Worm (Caenorhabditis elegans) whole organism, young adult: ENCODE measurements around the gene swan-2.

Experiments
- B0035.1 ChIP-seq: sonication (generic microtip); optimal IDR thresholded peaks from 2 replicates; lab custom pipeline; 2016; ENCODE audit warnings: missing genetic modification characterization, mild to moderate bottlenecking, missing compliant biosample characterization, missing genotype, missing genetic modification reagents
- B0261.1 ChIP-seq: sonication (generic microtip); optimal IDR thresholded peaks from 2 replicates; lab custom pipeline; 2016; ENCODE audit warnings: mild to moderate bottlenecking, missing genetic modification characterization, moderate library complexity, missing compliant biosample characterization
- C17E4.6 ChIP-seq: fragments of 200-800 bp; sonication (Bioruptor generic); IDR thresholded peaks from 2 replicates; pipeline ENCODE4 v1.3.6; 2022; ENCODE audit warnings: missing genetic modification reagents, missing genetic modification characterization, missing compliant biosample characterization
- F10E7.11 ChIP-seq: sonication (generic microtip); optimal IDR thresholded peaks from 2 replicates; lab custom pipeline; 2017; ENCODE audit warnings: mild to moderate bottlenecking, missing genetic modification characterization, moderate library complexity, missing compliant biosample characterization
- F22D6.2 ChIP-seq: sonication (generic microtip); optimal IDR thresholded peaks from 2 replicates; lab custom pipeline; 2016; ENCODE audit warnings: mild to moderate bottlenecking, missing genetic modification characterization, missing compliant biosample characterization
- F23B12.7 ChIP-seq: sonication (generic microtip); optimal IDR thresholded peaks from 2 replicates; lab custom pipeline; 2017; ENCODE audit warnings: missing genetic modification characterization, mild to moderate bottlenecking, missing compliant biosample characterization, antibody characterized with exemption, moderate library complexity; ENCODE audit not compliant: insufficient read depth
- F37B4.10 ChIP-seq: fragments of 200-800 bp; sonication (Bioruptor generic); IDR thresholded peaks from 2 replicates; pipeline ENCODE4 v1.3.6; 2022; ENCODE audit warnings: missing genetic modification characterization, missing compliant biosample characterization
- F49E8.2 ChIP-seq: sonication (generic microtip); optimal IDR thresholded peaks from 3 replicates; lab custom pipeline; 2017; ENCODE audit warnings: missing genetic modification characterization, mild to moderate bottlenecking, missing compliant biosample characterization, antibody characterized with exemption, moderate library complexity; ENCODE audit not compliant: insufficient read depth
- K12H6.12 ChIP-seq: fragments of 200-800 bp; sonication (Bioruptor generic); optimal IDR thresholded peaks from 2 replicates; lab custom pipeline; 2018; ENCODE audit warnings: mild to moderate bottlenecking, missing genetic modification characterization, missing compliant biosample characterization
- Y53F4B.3 ChIP-seq: fragments of 200-800 bp; sonication (Bioruptor generic); IDR thresholded peaks from 2 replicates; pipeline ENCODE4 v1.3.6; 2022; ENCODE audit warnings: missing genetic modification reagents, missing genetic modification characterization, missing compliant biosample characterization
- Y67H2A.10 ChIP-seq: fragments of 200-800 bp; sonication (Bioruptor generic); conservative IDR thresholded peaks from 2 replicates; pipeline ENCODE4 v1.3.6; 2022; ENCODE audit warnings: missing genetic modification reagents, missing genetic modification characterization, missing compliant biosample characterization
- ZK185.1 ChIP-seq: sonication (generic microtip); optimal IDR thresholded peaks from 2 replicates; lab custom pipeline; 2016; ENCODE audit warnings: mild to moderate bottlenecking, missing genetic modification characterization, missing compliant biosample characterization; ENCODE audit not compliant: poor library complexity, severe bottlenecking
- akir-1 ChIP-seq: fragments of 200-800 bp; sonication (Bioruptor generic); optimal IDR thresholded peaks from 2 replicates; lab custom pipeline; 2018; ENCODE audit warnings: mild to moderate bottlenecking, missing genetic modification characterization, moderate library complexity, missing compliant biosample characterization
- aptf-3 ChIP-seq: fragments of 200-800 bp; sonication (Bioruptor generic); IDR thresholded peaks from 2 replicates; pipeline ENCODE4 v1.3.6; 2022; ENCODE audit warnings: missing genetic modification characterization, missing compliant biosample characterization
- cebp-1 ChIP-seq, 2 experiments: fragments of 200-800 bp in 1 of 2; sonication (Bioruptor generic) in 1 of 2; sonication (generic microtip) in 1 of 2; IDR thresholded peaks in 1 of 2; optimal IDR thresholded peaks in 1 of 2; 2 replicates each; pipeline versions ENCODE4 v1.3.6 to Lab custom; 2017 to 2022; ENCODE audit warnings: missing compliant biosample characterization in 2 of 2, missing genetic modification characterization in 2 of 2, mild to moderate bottlenecking in 1 of 2, missing genetic modification reagents in 1 of 2, moderate library complexity in 1 of 2
- ceh-27 ChIP-seq: fragments of 200-800 bp; sonication (Bioruptor generic); optimal IDR thresholded peaks from 2 replicates; lab custom pipeline; 2018; ENCODE audit warnings: mild to moderate bottlenecking, missing genetic modification characterization, moderate library complexity, missing compliant biosample characterization
- ceh-79 ChIP-seq: sonication (generic microtip); optimal IDR thresholded peaks from 2 replicates; lab custom pipeline; 2017; ENCODE audit warnings: mild to moderate bottlenecking, missing genetic modification characterization, missing compliant biosample characterization
- dox-1 ChIP-seq: fragments of 200-800 bp; sonication (Bioruptor generic); IDR thresholded peaks from 2 replicates; pipeline ENCODE4 v1.3.6; 2022; ENCODE audit warnings: missing genetic modification reagents, missing genetic modification characterization, missing compliant biosample characterization
- dpl-1 ChIP-seq: fragments of 150-350 bp; optimal IDR thresholded peaks from 2 replicates; lab custom pipeline; 2014; ENCODE audit warnings: missing biosample characterization, missing genetic modification reagents, missing genetic modification characterization
- egrh-3 ChIP-seq: fragments of 200-800 bp; sonication (Bioruptor generic); IDR thresholded peaks from 2 replicates; pipeline ENCODE4 v1.3.6; 2022; ENCODE audit warnings: missing genetic modification reagents, missing genetic modification characterization, missing compliant biosample characterization
- ets-4 ChIP-seq: fragments of 200-800 bp; sonication (Bioruptor generic); optimal IDR thresholded peaks from 2 replicates; lab custom pipeline; 2018; ENCODE audit warnings: mild to moderate bottlenecking, missing genetic modification characterization, missing compliant biosample characterization
- fkh-3 ChIP-seq: sonication (generic microtip); optimal IDR thresholded peaks from 2 replicates; lab custom pipeline; 2016; ENCODE audit warnings: mild to moderate bottlenecking, missing genetic modification characterization, missing compliant biosample characterization
- gei-17 ChIP-seq: fragments of 200-800 bp; sonication (Bioruptor generic); optimal IDR thresholded peaks from 2 replicates; lab custom pipeline; 2018; ENCODE audit warnings: mild to moderate bottlenecking, missing genetic modification characterization, missing compliant biosample characterization
- hlh-26 ChIP-seq: fragments of 200-800 bp; sonication (Bioruptor generic); conservative IDR thresholded peaks from 2 replicates; pipeline ENCODE4 v1.3.6; 2022; ENCODE audit warnings: missing genetic modification reagents, missing genetic modification characterization, missing compliant biosample characterization
- hmg-20 ChIP-seq: fragments of 200-800 bp; sonication (Bioruptor generic); IDR thresholded peaks from 2 replicates; pipeline ENCODE4 v1.3.6; 2022; ENCODE audit warnings: missing genetic modification reagents, missing genetic modification characterization, missing compliant biosample characterization
- let-526 ChIP-seq: fragments of 200-800 bp; sonication (Bioruptor generic); IDR thresholded peaks from 2 replicates; pipeline ENCODE4 v1.3.6; 2022; ENCODE audit warnings: missing genetic modification reagents, missing genetic modification characterization, missing compliant biosample characterization
- lin-35 ChIP-seq, 3 experiments: fragments of 150-350 bp in 2 of 3; sonication (generic microtip) in 1 of 3; optimal IDR thresholded peaks; 2 replicates each; lab custom pipeline; 2014 to 2018; ENCODE audit warnings: missing biosample characterization in 3 of 3, missing genetic modification characterization in 3 of 3, missing genetic modification reagents in 3 of 3
- lsl-1 ChIP-seq: fragments of 200-800 bp; sonication (Bioruptor generic); optimal IDR thresholded peaks from 2 replicates; lab custom pipeline; 2018; ENCODE audit warnings: mild to moderate bottlenecking, missing genetic modification characterization, moderate library complexity, missing compliant biosample characterization
- lsy-27 ChIP-seq: sonication (generic microtip); optimal IDR thresholded peaks from 2 replicates; lab custom pipeline; 2017; ENCODE audit warnings: missing genetic modification characterization, mild to moderate bottlenecking, missing compliant biosample characterization, antibody characterized with exemption, missing genotype, borderline replicate concordance; ENCODE audit not compliant: insufficient read depth
- madf-3 ChIP-seq: fragments of 200-800 bp; sonication (Bioruptor generic); IDR thresholded peaks from 2 replicates; pipeline ENCODE4 v1.3.6; 2022; ENCODE audit warnings: missing genetic modification reagents, missing genetic modification characterization, missing compliant biosample characterization
- mxl-1 ChIP-seq: sonication (generic microtip); optimal IDR thresholded peaks from 2 replicates; lab custom pipeline; 2016; ENCODE audit warnings: missing genetic modification characterization, missing compliant biosample characterization
- nfyb-1 ChIP-seq: fragments of 200-800 bp; sonication (Bioruptor generic); IDR thresholded peaks from 2 replicates; pipeline ENCODE4 v1.3.6; 2022; ENCODE audit warnings: missing genetic modification reagents, missing genetic modification characterization, missing compliant biosample characterization
- nhr-27 ChIP-seq: fragments of 200-800 bp; sonication (Bioruptor generic); optimal IDR thresholded peaks from 2 replicates; lab custom pipeline; 2018; ENCODE audit warnings: mild to moderate bottlenecking, missing genetic modification characterization, moderate library complexity, missing compliant biosample characterization
- nhr-90 ChIP-seq: sonication (generic microtip); optimal IDR thresholded peaks from 2 replicates; lab custom pipeline; 2016; ENCODE audit warnings: missing genotype, mild to moderate bottlenecking, missing genetic modification characterization, missing compliant biosample characterization
- tbx-9 ChIP-seq: sonication (generic microtip); optimal IDR thresholded peaks from 2 replicates; lab custom pipeline; 2016; ENCODE audit warnings: borderline replicate concordance, missing genetic modification characterization, inconsistent platforms, missing compliant biosample characterization
- unc-130 ChIP-seq: sonication (generic microtip); optimal IDR thresholded peaks from 2 replicates; lab custom pipeline; 2016; ENCODE audit warnings: missing genetic modification reagents, missing genetic modification characterization, missing compliant biosample characterization
- unc-62 ChIP-seq: fragments of 150-350 bp; optimal IDR thresholded peaks from 2 replicates; lab custom pipeline; 2014; ENCODE audit warnings: missing biosample characterization, missing genetic modification reagents, missing genetic modification characterization
- zfh-2 ChIP-seq: fragments of 200-800 bp; sonication (Bioruptor generic); conservative IDR thresholded peaks from 2 replicates; pipeline ENCODE4 v1.3.6; 2022; ENCODE audit warnings: missing genetic modification reagents, missing genetic modification characterization, missing compliant biosample characterization
- zim-3 ChIP-seq: sonication (generic microtip); optimal IDR thresholded peaks from 2 replicates; lab custom pipeline; 2017; ENCODE audit warnings: mild to moderate bottlenecking, missing genetic modification characterization, moderate library complexity, missing compliant biosample characterization
- ztf-18 ChIP-seq: sonication (generic microtip); optimal IDR thresholded peaks from 2 replicates; lab custom pipeline; 2016; ENCODE audit warnings: missing genotype, mild to moderate bottlenecking, missing genetic modification characterization, missing compliant biosample characterization
- ztf-25 ChIP-seq: fragments of 200-800 bp; sonication (Bioruptor generic); IDR thresholded peaks from 2 replicates; pipeline ENCODE4 v1.3.6; 2022; ENCODE audit warnings: missing genetic modification reagents, missing genetic modification characterization, missing compliant biosample characterization
- ztf-3 ChIP-seq: fragments of 200-800 bp; sonication (Bioruptor generic); optimal IDR thresholded peaks from 2 replicates; lab custom pipeline; 2018; ENCODE audit warnings: mild to moderate bottlenecking, missing genetic modification characterization, missing compliant biosample characterization

Gene swan-2

ce11 chrV:13794046-13794445 is 10.0 kb downstream of the swan-2 start:
- TF ChIP-seq dox-1 (GFP tag; lab: Robert Waterston, UW) (0 out of 2 replicates have a peak, but pooled peaks have one; percentile 38), C17E4.6 (GFP tag; lab: Robert Waterston, UW) (no peak), hmg-20 (no peak), unc-130 (no peak), lsl-1 (GFP tag; lab: Kevin White, UChicago) (no peak), zfh-2 (GFP tag; lab: Robert Waterston, UW) (peak; percentile 72), gei-17 (GFP tag; lab: Kevin White, UChicago) (no peak)

- TF ChIP-seq F23B12.7 (tag; lab: Kevin White, UChicago) (no peak), B0035.1 (tag; lab: Kevin White, UChicago) (no peak), ztf-25 (GFP tag; lab: Robert Waterston, UW) (no peak), egrh-3 (GFP tag; lab: Robert Waterston, UW) (no peak), nfyb-1 (GFP tag; lab: Robert Waterston, UW) (no peak), nhr-27 (tag; lab: Kevin White, UChicago) (no peak), F10E7.11 (tag; lab: Kevin White, UChicago) (no peak), ztf-18 (tag; lab: Kevin White, UChicago) (no peak), fkh-3 (tag; lab: Kevin White, UChicago) (no peak), akir-1 (GFP tag; lab: Kevin White, UChicago) (no peak), B0261.1 (tag; lab: Kevin White, UChicago) (no peak), tbx-9 (tag; lab: Kevin White, UChicago) (no peak), F49E8.2 (tag; lab: Kevin White, UChicago) (no peak), aptf-3 (GFP tag; lab: Robert Waterston, UW) (no peak), mxl-1 (tag; lab: Kevin White, UChicago) (no peak), madf-3 (no peak), ceh-27 (GFP tag; lab: Kevin White, UChicago) (no peak), ZK185.1 (tag; lab: Kevin White, UChicago) (no peak), F37B4.10 (no peak)
These were observed 13.5 kb downstream of the swan-2 start for ce11 chrV:13790557-13790956.

- no peak for TF ChIP-seq ceh-79 (tag; lab: Kevin White, UChicago)
- TF ChIP-seq cebp-1 (GFP tag; IDR thresholded peaks at IDR 0.05; lab: Robert Waterston, UW) = no peak
- peak; percentile 57 for TF ChIP-seq cebp-1 (tag; optimal IDR thresholded peaks at IDR 0.05; lab: Kevin White, UChicago)
These were observed 14.0 kb downstream of the swan-2 start for ce11 chrV:13790117-13790516.

DNA sequence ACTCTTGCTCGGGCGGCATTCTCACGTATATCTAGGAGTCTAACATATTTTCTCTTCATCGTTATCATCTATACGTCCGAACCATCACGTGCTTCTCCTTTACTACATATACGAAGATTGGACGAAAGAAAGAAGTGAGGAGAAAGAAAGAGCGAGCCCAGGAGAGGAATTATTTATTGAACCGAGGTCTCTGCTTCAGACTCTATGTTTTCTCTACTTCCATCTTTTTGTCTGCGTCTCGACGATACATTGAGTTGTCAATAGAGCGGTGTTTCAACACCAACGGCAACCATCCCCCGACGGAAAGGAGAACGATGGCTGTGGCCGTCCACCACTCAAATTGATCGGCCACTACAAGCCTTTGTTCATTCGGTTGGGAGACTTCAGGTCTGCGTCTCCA is 14.7 kb downstream of the swan-2 start:
- TF ChIP-seq madf-3 (no peak), ets-4 (GFP tag; lab: Kevin White, UChicago) (no peak), lsy-27 (tag; lab: Kevin White, UChicago) (no peak), K12H6.12 (peak; percentile 84), F22D6.2 (tag; lab: Kevin White, UChicago) (no peak), Y67H2A.10 (GFP tag; lab: Robert Waterston, UW) (no peak), hlh-26 (no peak), F23B12.7 (tag; lab: Kevin White, UChicago) (peak; percentile 70), cebp-1 (GFP tag; IDR thresholded peaks at IDR 0.05; lab: Robert Waterston, UW) (peak; percentile 72; the same call in 1 of the 2 replicates), cebp-1 (tag; optimal IDR thresholded peaks at IDR 0.05; lab: Kevin White, UChicago) (peak; percentile 88), lin-35 (GFP tag; optimal IDR thresholded peaks at IDR 0.05; lab: Kevin White, UChicago) (peak in 1 of 3 experiments; percentile 56), zim-3 (no peak), B0261.1 (tag; lab: Kevin White, UChicago) (no peak), let-526 (GFP tag; lab: Robert Waterston, UW) (peak; percentile 61; the same call in 1 of the 2 replicates), ztf-3 (no peak), dpl-1 (GFP tag; lab: Kevin White, UChicago) (peak; percentile 1), unc-62 (peak; percentile 44), unc-130 (no peak), ceh-79 (tag; lab: Kevin White, UChicago) (no peak), nhr-90 (tag; lab: Kevin White, UChicago) (peak; percentile 23), dox-1 (GFP tag; lab: Robert Waterston, UW) (peak; percentile 79), Y53F4B.3 (GFP tag; lab: Robert Waterston, UW) (no peak)
